1 fruit fly cellular context compared by ENCODE assay signal in the genomic region with DNA sequence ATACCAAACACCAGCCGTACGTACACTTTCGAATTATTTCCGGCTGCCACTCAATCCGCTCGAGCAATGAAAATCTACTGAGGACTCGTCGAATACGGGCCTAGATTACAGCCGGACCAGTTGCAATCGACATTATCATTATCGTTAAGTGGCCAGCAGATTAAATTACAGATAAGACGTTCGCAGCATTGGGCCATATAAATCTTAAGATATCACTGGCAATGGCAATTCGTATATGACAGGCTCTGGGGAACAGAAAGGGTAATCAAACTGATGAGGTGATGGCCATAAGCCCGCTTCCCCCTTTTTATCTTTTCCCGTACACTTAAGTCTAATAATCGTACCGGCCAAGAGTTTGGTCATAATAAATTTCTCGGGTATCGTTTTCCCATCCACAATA.
TF ChIP-seq lines count a peak whose summit lies in the region.

Gene Cln3, minus strand, starts transcription at position 84 of the 400 bp plus-strand sequence.

TF ChIP-seq in whole organism, embryonic, 481 proteins besides CTCF, POLR2A, EP300 and RAD21 (continued from another document):
- TF ChIP-seq ind (GFP tag; optimal IDR thresholded peaks at IDR 0.05; lab: Kevin White, UChicago) (no peak), chinmo (GFP tag; IDR thresholded peaks at IDR 0.05; lab: Robert Waterston, UW; ENCODE audit: partially characterized antibody) (0 out of 4 replicates have a peak, but pooled peaks have one; percentile 10), gcm2 (GFP tag; optimal IDR thresholded peaks at IDR 0.05; lab: Kevin White, UChicago) (no peak), Sox100B (GFP tag; optimal IDR thresholded peaks at IDR 0.05; lab: Kevin White, UChicago) (no peak), Hand (GFP tag; optimal IDR thresholded peaks at IDR 0.05; lab: Kevin White, UChicago) (peak; percentile 16), Sox102F (GFP tag; optimal IDR thresholded peaks at IDR 0.05; lab: Kevin White, UChicago) (no peak), CG11085 (GFP tag; IDR thresholded peaks at IDR 0.05; lab: Robert Waterston, UW) (no peak), al (GFP tag; IDR thresholded peaks at IDR 0.05; lab: Robert Waterston, UW) (no peak), ems (GFP tag; optimal IDR thresholded peaks at IDR 0.05; lab: Kevin White, UChicago) (no peak), CG17361 (GFP tag; IDR thresholded peaks at IDR 0.05; lab: Robert Waterston, UW) (no peak), fd3F (GFP tag; optimal IDR thresholded peaks at IDR 0.05; lab: Kevin White, UChicago) (no peak), fru (optimal IDR thresholded peaks at IDR 0.05; lab: Kevin White, UChicago) (no peak), cwo (GFP tag; optimal IDR thresholded peaks at IDR 0.05; lab: Kevin White, UChicago) (peak; percentile 16), Atf-2 (GFP tag; optimal IDR thresholded peaks at IDR 0.05; lab: Kevin White, UChicago) (no peak), zen (tag; optimal IDR thresholded peaks at IDR 0.05; lab: Kevin White, UChicago) (no peak), MBD-R2 (GFP tag; IDR thresholded peaks at IDR 0.05; lab: Robert Waterston, UW) (no peak), CG3838 (GFP tag; optimal IDR thresholded peaks at IDR 0.05; lab: Kevin White, UChicago) (no peak), CG8089 (GFP tag; optimal IDR thresholded peaks at IDR 0.05; lab: Kevin White, UChicago) (no peak), CG6683 (GFP tag; optimal IDR thresholded peaks at IDR 0.05; lab: Kevin White, UChicago) (no peak), Hr78 (GFP tag; optimal IDR thresholded peaks at IDR 0.05; lab: Kevin White, UChicago) (no peak), Hmr (GFP tag; optimal IDR thresholded peaks at IDR 0.05; lab: Kevin White, UChicago) (peak; percentile 27), stc (GFP tag; IDR thresholded peaks at IDR 0.05; lab: Robert Waterston, UW) (no peak), dysf (GFP tag; IDR thresholded peaks at IDR 0.05; lab: Robert Waterston, UW) (no peak), CG1602 (GFP tag; optimal IDR thresholded peaks at IDR 0.05; lab: Kevin White, UChicago) (no peak), CG43689 (GFP tag; IDR thresholded peaks at IDR 0.05; lab: Robert Waterston, UW) (no peak), zen2 (GFP tag; IDR thresholded peaks at IDR 0.05; lab: Robert Waterston, UW; ENCODE audit: partially characterized antibody) (no peak), CG2875 (GFP tag; optimal IDR thresholded peaks at IDR 0.05; lab: Kevin White, UChicago) (no peak), sd (tag; optimal IDR thresholded peaks at IDR 0.05; lab: Kevin White, UChicago) (no peak), ac (GFP tag; optimal IDR thresholded peaks at IDR 0.05; lab: Kevin White, UChicago) (no peak), HHEX (GFP tag; optimal IDR thresholded peaks at IDR 0.05; lab: Kevin White, UChicago) (no peak), CG31224 (GFP tag; IDR thresholded peaks at IDR 0.05; lab: Robert Waterston, UW) (no peak), GATAe (GFP tag; conservative IDR thresholded peaks at IDR 0.05; lab: Robert Waterston, UW) (peak; percentile 78), ftz-f1 (GFP tag; optimal IDR thresholded peaks at IDR 0.05; lab: Kevin White, UChicago) (no peak), nerfin-2 (GFP tag; IDR thresholded peaks at IDR 0.05; lab: Robert Waterston, UW; ENCODE audit: partially characterized antibody) (no peak), CG8359 (GFP tag; optimal IDR thresholded peaks at IDR 0.05; lab: Kevin White, UChicago; ENCODE audit: borderline replicate concordance) (no peak), Xrp1 (GFP tag; IDR thresholded peaks at IDR 0.05; lab: Robert Waterston, UW) (no peak), Dll (GFP tag; IDR thresholded peaks at IDR 0.05; lab: Robert Waterston, UW; ENCODE audit: partially characterized antibody) (no peak), br (optimal IDR thresholded peaks at IDR 0.05; lab: Kevin White, UChicago) (no peak), CG2116 (GFP tag; optimal IDR thresholded peaks at IDR 0.05; lab: Kevin White, UChicago) (no peak), CG4404 (GFP tag; IDR thresholded peaks at IDR 0.05; lab: Robert Waterston, UW) (no peak), emc (GFP tag; optimal IDR thresholded peaks at IDR 0.05; lab: Kevin White, UChicago) (no peak), CG32767 (GFP tag; IDR thresholded peaks at IDR 0.05; lab: Robert Waterston, UW) (no peak), CG9797 (GFP tag; optimal IDR thresholded peaks at IDR 0.05; lab: Kevin White, UChicago) (no peak), CG10654 (GFP tag; optimal IDR thresholded peaks at IDR 0.05; lab: Kevin White, UChicago) (no peak)
